Worm (Caenorhabditis elegans): ENCODE data around the gene Y54G11A.17.

Gene Y54G11A.17

DNA sequence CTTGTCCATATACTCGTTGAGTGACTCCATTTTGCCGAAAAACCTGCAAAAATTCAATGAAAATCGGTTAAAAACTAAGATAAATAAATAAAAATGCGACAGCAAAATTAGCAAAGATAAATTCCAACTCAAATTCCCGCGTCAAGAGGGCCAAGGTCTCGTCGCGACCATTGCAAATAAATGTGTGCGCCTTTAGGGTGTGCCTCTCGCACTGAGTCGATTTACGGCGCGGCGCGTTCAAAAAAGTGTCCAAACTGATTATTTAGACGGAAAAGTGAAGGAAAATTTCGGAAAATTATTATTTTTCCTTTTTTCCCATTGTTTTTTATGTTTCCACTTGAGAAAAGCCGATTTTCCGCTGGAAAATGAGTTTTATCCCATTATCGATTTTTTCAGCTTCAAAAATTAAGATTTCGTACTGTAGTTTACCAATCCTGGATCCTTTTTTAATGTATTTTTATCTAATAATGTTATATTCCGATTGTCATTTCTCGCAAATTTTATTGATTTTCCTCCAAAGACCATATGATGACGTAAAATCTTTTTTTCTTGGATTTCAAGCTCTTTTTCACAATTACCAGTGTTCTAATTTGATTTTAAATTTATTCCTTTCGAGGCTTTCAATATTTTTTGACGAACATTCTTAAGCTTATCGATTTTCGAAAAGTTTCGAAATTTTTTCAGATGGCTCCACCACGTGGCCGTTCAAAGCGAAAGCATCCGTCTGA, 41.0 kb upstream of the Y54G11A.17 start, which contains the start of the genes kbp-3 and nurf-1 (continued):
- peak; percentile 60 for TF ChIP-seq F23B12.7 (tag; optimal IDR thresholded peaks at IDR 0.05; ENCODE audit: insufficient read depth)
- TF ChIP-seq lin-26 (GFP tag; IDR thresholded peaks at IDR 0.05), result no peak
- TF ChIP-seq dpl-1 (GFP tag; optimal IDR thresholded peaks at IDR 0.05), result peak; percentile 69
- TF ChIP-seq hmg-1.2 (GFP tag; IDR thresholded peaks at IDR 0.05), result peak; percentile 22; the same call in 1 of the 2 replicates
- peak; percentile 5 for TF ChIP-seq K12H6.12 (tag; optimal IDR thresholded peaks at IDR 0.05)
- peak; percentile 17 for TF ChIP-seq nhr-80 (tag; optimal IDR thresholded peaks at IDR 0.05)
- TF ChIP-seq lin-54 (GFP tag; optimal IDR thresholded peaks at IDR 0.05), result peak; percentile 79
- peak; percentile 64 for TF ChIP-seq lsl-1 (GFP tag; optimal IDR thresholded peaks at IDR 0.05)
- no peak for TF ChIP-seq Y53G8AR.9 (GFP tag; conservative IDR thresholded peaks at IDR 0.05)

DNA sequence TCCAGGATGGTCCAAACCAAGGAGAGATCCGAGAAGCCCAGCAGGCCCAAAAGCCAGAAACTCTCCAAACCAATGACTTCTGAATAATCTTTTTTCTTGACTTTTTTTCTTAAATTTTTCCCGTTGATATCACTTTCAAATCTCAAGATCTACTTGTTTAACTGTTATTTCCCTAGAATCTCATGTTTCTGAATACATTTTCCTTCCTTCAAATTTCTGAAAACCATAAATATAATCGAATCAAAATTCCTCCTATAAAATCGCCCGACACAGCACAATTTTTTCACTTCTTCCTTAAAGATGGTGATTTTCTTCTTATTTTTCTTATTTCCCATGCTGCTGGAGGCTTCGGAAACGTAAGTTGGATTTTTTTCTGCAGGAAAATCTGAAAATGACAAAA, 39.0 kb upstream of the Y54G11A.17 start, which contains the start of gene F26H11.8:
Gene F26H11.8 (plus strand): TSS at position 301 of the 400 bp plus-strand sequence.
- no peak for TF ChIP-seq nhr-179 (tag; optimal IDR thresholded peaks at IDR 0.05)
- no peak for TF ChIP-seq lin-40 (tag; optimal IDR thresholded peaks at IDR 0.05)
- TF ChIP-seq F57A8.1 (GFP tag; optimal IDR thresholded peaks at IDR 0.05), result no peak
- TF ChIP-seq madf-6 (GFP tag; IDR thresholded peaks at IDR 0.05), result no peak
- no peak for TF ChIP-seq nhr-120 (GFP tag; IDR thresholded peaks at IDR 0.05)
- no peak for TF ChIP-seq let-526 (GFP tag; IDR thresholded peaks at IDR 0.05)
- TF ChIP-seq cebp-2 (GFP tag; IDR thresholded peaks at IDR 0.05), result no peak
- no peak for TF ChIP-seq egl-18 (GFP tag; IDR thresholded peaks at IDR 0.05)
- TF ChIP-seq unc-130 (GFP tag; optimal IDR thresholded peaks at IDR 0.05), result no peak

DNA sequence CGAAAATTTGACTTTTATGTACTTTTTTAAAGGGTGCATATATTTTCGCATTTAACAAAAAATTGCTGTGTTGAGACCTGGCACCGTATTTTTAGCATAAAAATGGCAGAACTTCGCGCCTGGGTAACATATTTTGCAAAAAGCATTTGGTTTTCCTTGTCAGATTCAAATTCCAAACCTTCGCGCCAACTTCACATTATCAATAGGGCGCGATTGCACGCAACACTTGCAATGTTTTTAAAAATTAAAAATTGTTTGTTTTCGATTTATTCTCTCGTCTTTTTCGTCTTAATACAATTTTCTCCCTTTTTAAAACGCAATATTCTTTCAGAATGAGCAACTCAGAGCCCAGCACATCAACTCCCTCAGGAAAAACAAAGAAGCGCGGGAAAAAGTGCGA, 34.4 kb upstream of the Y54G11A.17 start, which contains the start of gene mes-2:
Gene mes-2 (plus strand): TSS at position 330 of the 400 bp plus-strand sequence.
- no peak for TF ChIP-seq F37B4.10 (GFP tag; IDR thresholded peaks at IDR 0.05)
- TF ChIP-seq ceh-58 (GFP tag; IDR thresholded peaks at IDR 0.05), result no peak
- TF ChIP-seq rpc-1 (optimal IDR thresholded peaks at IDR 0.05), result no peak
- no peak for TF ChIP-seq rpc-1 (tag; optimal IDR thresholded peaks at IDR 0.05)
- TF ChIP-seq ztf-6 (GFP tag; IDR thresholded peaks at IDR 0.05), result no peak
- TF ChIP-seq fkh-3 (tag; optimal IDR thresholded peaks at IDR 0.05), result no peak
- TF ChIP-seq lag-1 (GFP tag; IDR thresholded peaks at IDR 0.05), result no peak
- no peak for TF ChIP-seq lsy-27 (tag; optimal IDR thresholded peaks at IDR 0.05; ENCODE audit: borderline replicate concordance, insufficient read depth)
- TF ChIP-seq lin-40 (tag; optimal IDR thresholded peaks at IDR 0.05), result peak; percentile 67
- no peak for TF ChIP-seq mel-28 (tag; optimal IDR thresholded peaks at IDR 0.05; ENCODE audit: borderline replicate concordance)
- no peak for TF ChIP-seq egl-18 (GFP tag; IDR thresholded peaks at IDR 0.05)
- peak; percentile 36 for TF ChIP-seq madf-8 (GFP tag; conservative IDR thresholded peaks at IDR 0.05)
- peak; percentile 47; the same call in 1 of the 2 replicates for TF ChIP-seq ceh-91 (GFP tag; IDR thresholded peaks at IDR 0.05)
- TF ChIP-seq him-1 (tag; optimal IDR thresholded peaks at IDR 0.05), result no peak
- no peak for TF ChIP-seq ztf-26 (tag; optimal IDR thresholded peaks at IDR 0.05)
- TF ChIP-seq nhr-27 (tag; optimal IDR thresholded peaks at IDR 0.05), result no peak
- TF ChIP-seq Y53G8AR.9 (GFP tag; conservative IDR thresholded peaks at IDR 0.05), result 0 out of 2 replicates have a peak, but pooled peaks have one; percentile 15
- peak; percentile 98 for TF ChIP-seq mcd-1 (GFP tag; IDR thresholded peaks at IDR 0.05)
- no peak for TF ChIP-seq snpc-1.1 (tag; optimal IDR thresholded peaks at IDR 0.05; ENCODE audit: insufficient read depth)
- TF ChIP-seq lsl-1 (GFP tag; optimal IDR thresholded peaks at IDR 0.05), result peak; percentile 64
- 0 out of 2 replicates have a peak, but pooled peaks have one; percentile 25 for TF ChIP-seq rcor-1 (GFP tag; IDR thresholded peaks at IDR 0.05)
- no peak for TF ChIP-seq bed-2 (GFP tag; IDR thresholded peaks at IDR 0.05)
- TF ChIP-seq pbrm-1 (GFP tag; IDR thresholded peaks at IDR 0.05), result 0 out of 2 replicates have a peak, but pooled peaks have one; percentile 54
- peak; percentile 95 for TF ChIP-seq efl-1 (GFP tag; optimal IDR thresholded peaks at IDR 0.05)
- TF ChIP-seq ztf-22 (GFP tag; optimal IDR thresholded peaks at IDR 0.05), result no peak
- no peak for TF ChIP-seq C06A6.2 (GFP tag; conservative IDR thresholded peaks at IDR 0.05)
- no peak for TF ChIP-seq Y56A3A.18 (GFP tag; IDR thresholded peaks at IDR 0.05)
- TF ChIP-seq unc-130 (GFP tag; optimal IDR thresholded peaks at IDR 0.05), result no peak
- TF ChIP-seq ceh-100 (GFP tag; IDR thresholded peaks at IDR 0.05), result no peak
- TF ChIP-seq lir-1 (GFP tag; conservative IDR thresholded peaks at IDR 0.05), result 0 out of 2 replicates have a peak, but pooled peaks have one; percentile 29
- no peak for TF ChIP-seq B0261.1 (tag; optimal IDR thresholded peaks at IDR 0.05)
